Fruit fly (Drosophila melanogaster): ENCODE results near the gene CG12531.

CG12531 gene

dm6 chrX:19748565-19748964 lies 29.8 kb downstream of the CG12531 start (continued):
- TF ChIP-seq Doc2 (GFP tag; IDR thresholded peaks at IDR 0.05) (no peak), CG1832 (GFP tag; optimal IDR thresholded peaks at IDR 0.05) (no peak), CG3065 (GFP tag; optimal IDR thresholded peaks at IDR 0.05) (no peak), Pdp1 (GFP tag; optimal IDR thresholded peaks at IDR 0.05) (peak in 1 of 2 experiments; percentile 55), eve (GFP tag; optimal IDR thresholded peaks at IDR 0.05) (no peak), Sry-β (GFP tag; optimal IDR thresholded peaks at IDR 0.05) (peak; percentile 62), Dp (GFP tag; optimal IDR thresholded peaks at IDR 0.05) (peak; percentile 93), az2 (GFP tag; optimal IDR thresholded peaks at IDR 0.05) (no peak), fd96Cb (tag; optimal IDR thresholded peaks at IDR 0.05) (no peak), CG12071 (GFP tag; optimal IDR thresholded peaks at IDR 0.05) (no peak), Hr3 (GFP tag; optimal IDR thresholded peaks at IDR 0.05) (no peak), fd64A (GFP tag; optimal IDR thresholded peaks at IDR 0.05) (no peak), crc (GFP tag; optimal IDR thresholded peaks at IDR 0.05) (no peak), CG10431 (GFP tag; optimal IDR thresholded peaks at IDR 0.05) (no peak), CG11085 (GFP tag; IDR thresholded peaks at IDR 0.05) (no peak), Bdp1 (GFP tag; optimal IDR thresholded peaks at IDR 0.05) (no peak), Usf (GFP tag; optimal IDR thresholded peaks at IDR 0.05) (no peak), MTF-1 (GFP tag; optimal IDR thresholded peaks at IDR 0.05; ENCODE audit: borderline replicate concordance) (no peak), mld (GFP tag; IDR thresholded peaks at IDR 0.05; ENCODE audit: partially characterized antibody) (no peak), chinmo (GFP tag; IDR thresholded peaks at IDR 0.05; ENCODE audit: partially characterized antibody) (no peak), CG8388 (GFP tag; optimal IDR thresholded peaks at IDR 0.05) (no peak), Rfx (GFP tag; IDR thresholded peaks at IDR 0.05) (peak; percentile 47), dmrt99B (tag; optimal IDR thresholded peaks at IDR 0.05) (no peak), Dfd (GFP tag; optimal IDR thresholded peaks at IDR 0.05) (no peak), CG1529 (GFP tag; optimal IDR thresholded peaks at IDR 0.05) (no peak), yki (optimal IDR thresholded peaks at IDR 0.05) (no peak), Mes4 (GFP tag; optimal IDR thresholded peaks at IDR 0.05) (no peak), esg (GFP tag; conservative IDR thresholded peaks at IDR 0.05) (no peak), CG2120 (GFP tag; optimal IDR thresholded peaks at IDR 0.05) (peak; percentile 6), CG3281 (GFP tag; optimal IDR thresholded peaks at IDR 0.05) (no peak), CG1792 (GFP tag; optimal IDR thresholded peaks at IDR 0.05) (no peak), CG12104 (GFP tag; optimal IDR thresholded peaks at IDR 0.05) (no peak), seq (GFP tag; IDR thresholded peaks at IDR 0.05) (no peak), CG30403 (GFP tag; optimal IDR thresholded peaks at IDR 0.05) (peak; percentile 27), wor (GFP tag; IDR thresholded peaks at IDR 0.05) (no peak), CG7786 (GFP tag; optimal IDR thresholded peaks at IDR 0.05) (peak; percentile 25), disco-r (GFP tag; optimal IDR thresholded peaks at IDR 0.05) (no peak), E2f1 (GFP tag; IDR thresholded peaks at IDR 0.05) (no peak), CG10321 (GFP tag; IDR thresholded peaks at IDR 0.05) (no peak), ttk (GFP tag; IDR thresholded peaks at IDR 0.05) (no peak), CoRest (tag; optimal IDR thresholded peaks at IDR 0.05) (peak; percentile 54), CG10366 (GFP tag; IDR thresholded peaks at IDR 0.05) (no peak), Dll (GFP tag; IDR thresholded peaks at IDR 0.05; ENCODE audit: partially characterized antibody) (peak; percentile 44; the same call in 1 of the 4 replicates), CG8765 (GFP tag; IDR thresholded peaks at IDR 0.05) (no peak), cad (GFP tag; optimal IDR thresholded peaks at IDR 0.05) (no peak), kah (GFP tag; optimal IDR thresholded peaks at IDR 0.05) (no peak), Gug (GFP tag; IDR thresholded peaks at IDR 0.05) (no peak), Ada2b (GFP tag; IDR thresholded peaks at IDR 0.05) (no peak), CG15601 (tag; optimal IDR thresholded peaks at IDR 0.05) (no peak), CG11093 (GFP tag; IDR thresholded peaks at IDR 0.05) (no peak), abd-A (tag; optimal IDR thresholded peaks at IDR 0.05) (no peak), sens (GFP tag) (peak; percentile 16), HLH4C (GFP tag; IDR thresholded peaks at IDR 0.05; ENCODE audit: partially characterized antibody) (peak; percentile 24; the same call in 1 of the 3 replicates)
